Worm (Caenorhabditis elegans) whole organism, early embryonic: ENCODE data around the gene fbxa-54.

Source experiments
- B0310.2 ChIP-seq: sonication (generic microtip); optimal IDR thresholded peaks from 2 replicates; lab custom pipeline; 2016; ENCODE audit warnings: mild to moderate bottlenecking, missing genetic modification characterization, missing compliant biosample characterization
- F13C5.2 ChIP-seq: sonication (generic microtip); optimal IDR thresholded peaks from 2 replicates; lab custom pipeline; 2017; ENCODE audit warnings: mild to moderate bottlenecking, missing genetic modification characterization, inconsistent platforms, missing compliant biosample characterization
- aly-1 ChIP-seq: sonication (generic microtip); optimal IDR thresholded peaks from 2 replicates; lab custom pipeline; 2016; ENCODE audit warnings: missing genetic modification characterization, missing compliant biosample characterization
- ama-1 ChIP-seq: fragments of 150-350 bp; optimal IDR thresholded peaks from 2 replicates; lab custom pipeline; 2014
- ceh-13 ChIP-seq: fragments of 200-800 bp; sonication (Bioruptor generic); optimal IDR thresholded peaks from 2 replicates; lab custom pipeline; 2018; ENCODE audit warnings: mild to moderate bottlenecking, missing genetic modification characterization, missing compliant biosample characterization
- ceh-36 ChIP-seq: sonication (generic microtip); optimal IDR thresholded peaks from 2 replicates; lab custom pipeline; 2016; ENCODE audit warnings: missing genetic modification characterization, inconsistent platforms, missing compliant biosample characterization
- ets-7 ChIP-seq: sonication (generic microtip); optimal IDR thresholded peaks from 2 replicates; lab custom pipeline; 2016; ENCODE audit warnings: missing genotype, missing genetic modification characterization, missing compliant biosample characterization
- flt-1 ChIP-seq: fragments of 200-800 bp; sonication (Bioruptor generic); IDR thresholded peaks from 2 replicates; pipeline ENCODE4 v1.3.6; 2022; ENCODE audit warnings: missing genetic modification characterization, missing compliant biosample characterization
- hmbx-1 ChIP-seq: sonication (generic microtip); optimal IDR thresholded peaks from 2 replicates; lab custom pipeline; 2016; ENCODE audit warnings: mild to moderate bottlenecking, missing genetic modification characterization, missing compliant biosample characterization
- hmg-4 ChIP-seq: fragments of 200-800 bp; sonication (Bioruptor generic); optimal IDR thresholded peaks from 2 replicates; lab custom pipeline; 2018; ENCODE audit warnings: mild to moderate bottlenecking, missing genetic modification characterization, missing compliant biosample characterization
- hnd-1 ChIP-seq: sonication (generic microtip); optimal IDR thresholded peaks from 2 replicates; lab custom pipeline; 2016; ENCODE audit warnings: missing genetic modification characterization, missing compliant biosample characterization
- pes-1 ChIP-seq: fragments of 200-800 bp; sonication (Bioruptor generic); IDR thresholded peaks from 2 replicates; pipeline ENCODE4 v1.3.6; 2022; ENCODE audit warnings: missing genetic modification reagents, missing genetic modification characterization, missing compliant biosample characterization
- scrt-1 ChIP-seq: fragments of 200-800 bp; sonication (Bioruptor generic); IDR thresholded peaks from 2 replicates; pipeline ENCODE4 v1.3.6; 2022; ENCODE audit warnings: missing genetic modification characterization, missing compliant biosample characterization
- sea-1 ChIP-seq: fragments of 200-800 bp; sonication (Bioruptor generic); conservative IDR thresholded peaks from 2 replicates; pipeline ENCODE4 v1.3.6; 2022; ENCODE audit warnings: missing genetic modification characterization, missing compliant biosample characterization
- tbx-11 ChIP-seq: fragments of 200-800 bp; sonication (Bioruptor generic); IDR thresholded peaks from 2 replicates; pipeline ENCODE4 v1.3.6; 2022; ENCODE audit warnings: missing genetic modification characterization, missing compliant biosample characterization
- tbx-37 ChIP-seq: fragments of 200-800 bp; sonication (Bioruptor generic); conservative IDR thresholded peaks from 2 replicates; pipeline ENCODE4 v1.3.6; 2022; ENCODE audit warnings: missing genetic modification reagents, missing genetic modification characterization, missing compliant biosample characterization
- tra-4 ChIP-seq: sonication (generic microtip); optimal IDR thresholded peaks from 2 replicates; lab custom pipeline; 2017; ENCODE audit warnings: missing genetic modification characterization, missing compliant biosample characterization

The fbxa-54 gene

ce11 chrIII:926216-926615, 29.9 kb upstream of the fbxa-54 start, which contains the start of gene pef-1:
Gene pef-1, minus strand, starts transcription at chrIII:926316.
- TF ChIP-seq hnd-1 (tag; lab: Kevin White, UChicago) (no peak), pes-1 (GFP tag; lab: Robert Waterston, UW) (no peak), flt-1 (GFP tag; lab: Robert Waterston, UW) (no peak), scrt-1 (GFP tag; lab: Robert Waterston, UW) (no peak), tra-4 (no peak), hmbx-1 (tag; lab: Kevin White, UChicago) (no peak), tbx-37 (GFP tag; lab: Robert Waterston, UW) (no peak), tbx-11 (GFP tag; lab: Robert Waterston, UW) (no peak), aly-1 (tag; lab: Kevin White, UChicago) (no peak), ceh-13 (no peak), ceh-36 (no peak), ama-1 (lab: Kevin White, UChicago) (no peak), F13C5.2 (no peak), ets-7 (tag; lab: Kevin White, UChicago) (no peak), hmg-4 (no peak), B0310.2 (tag; lab: Kevin White, UChicago) (no peak)

- peak; percentile 94 for TF ChIP-seq hnd-1 (tag; lab: Kevin White, UChicago)
- TF ChIP-seq aly-1 (tag; lab: Kevin White, UChicago) = peak; percentile 84
- peak; percentile 90 for TF ChIP-seq hmbx-1 (tag; lab: Kevin White, UChicago)
- peak; percentile 85 for TF ChIP-seq ceh-36
- TF ChIP-seq ets-7 (tag; lab: Kevin White, UChicago) = peak; percentile 94
- peak; percentile 81 for TF ChIP-seq F13C5.2
- peak; percentile 32 for TF ChIP-seq tra-4
- TF ChIP-seq B0310.2 (tag; lab: Kevin White, UChicago) = peak; percentile 9
These were observed 24.7 kb upstream of the fbxa-54 start for ce11 chrIII:931405-931804.

- TF ChIP-seq pes-1 (GFP tag; lab: Robert Waterston, UW) (no peak), tbx-11 (GFP tag; lab: Robert Waterston, UW) (no peak), scrt-1 (GFP tag; lab: Robert Waterston, UW) (no peak), aly-1 (tag; lab: Kevin White, UChicago) (no peak), ets-7 (tag; lab: Kevin White, UChicago) (no peak), flt-1 (GFP tag; lab: Robert Waterston, UW) (no peak), sea-1 (GFP tag; lab: Robert Waterston, UW) (no peak)
These were observed 20.1 kb upstream of the fbxa-54 start, which contains the start of gene fbxa-55 for ce11 chrIII:936037-936507. Gene fbxa-55, minus strand, starts transcription at chrIII:936087.

- TF ChIP-seq flt-1 (GFP tag; lab: Robert Waterston, UW) = no peak
- no peak for TF ChIP-seq aly-1 (tag; lab: Kevin White, UChicago)
- no peak for TF ChIP-seq B0310.2 (tag; lab: Kevin White, UChicago)
- TF ChIP-seq hmbx-1 (tag; lab: Kevin White, UChicago) = no peak
- TF ChIP-seq hnd-1 (tag; lab: Kevin White, UChicago) = no peak
- no peak for TF ChIP-seq ets-7 (tag; lab: Kevin White, UChicago)
- no peak for TF ChIP-seq ceh-13
- no peak for TF ChIP-seq tra-4
- no peak for TF ChIP-seq scrt-1 (GFP tag; lab: Robert Waterston, UW)
- no peak for TF ChIP-seq F13C5.2
- no peak for TF ChIP-seq sea-1 (GFP tag; lab: Robert Waterston, UW)
- TF ChIP-seq pes-1 (GFP tag; lab: Robert Waterston, UW) = no peak
- TF ChIP-seq tbx-37 (GFP tag; lab: Robert Waterston, UW) = no peak
- no peak for TF ChIP-seq ceh-36
- TF ChIP-seq hmg-4 = no peak
- TF ChIP-seq tbx-11 (GFP tag; lab: Robert Waterston, UW) = no peak
These were observed 18.2 kb upstream of the fbxa-54 start, which contains the start of gene fbxa-56 for ce11 chrIII:937961-938360. Gene fbxa-56, minus strand, starts transcription at chrIII:938061.

ce11 chrIII:938569-938968, 17.6 kb upstream of the fbxa-54 start, which contains the start of gene fbxa-22:
Gene fbxa-22, plus strand, starts transcription at chrIII:938869.
- TF ChIP-seq scrt-1 (GFP tag; lab: Robert Waterston, UW) (no peak), aly-1 (tag; lab: Kevin White, UChicago) (no peak)

ce11 chrIII:941958-942357, 14.2 kb upstream of the fbxa-54 start:
- TF ChIP-seq tbx-37 (GFP tag; lab: Robert Waterston, UW) (no peak), ets-7 (tag; lab: Kevin White, UChicago) (no peak), ceh-36 (no peak), ceh-13 (no peak), B0310.2 (tag; lab: Kevin White, UChicago) (no peak), scrt-1 (GFP tag; lab: Robert Waterston, UW) (no peak), hnd-1 (tag; lab: Kevin White, UChicago) (no peak), F13C5.2 (no peak), tbx-11 (GFP tag; lab: Robert Waterston, UW) (no peak), hmbx-1 (tag; lab: Kevin White, UChicago) (no peak), tra-4 (no peak), aly-1 (tag; lab: Kevin White, UChicago) (no peak), flt-1 (GFP tag; lab: Robert Waterston, UW) (no peak)

ce11 chrIII:943426-943927, 12.7 kb upstream of the fbxa-54 start, which contains the start of gene fbxa-59:
Gene fbxa-59, minus strand, starts transcription at chrIII:943476.
- TF ChIP-seq hnd-1 (tag; lab: Kevin White, UChicago) (no peak), ets-7 (tag; lab: Kevin White, UChicago) (no peak), ceh-13 (no peak)

ce11 chrIII:946250-946725, 9.8 kb upstream of the fbxa-54 start, which contains the start of gene fbxa-60:
Gene fbxa-60, minus strand, starts transcription at chrIII:946300.
- no peak for TF ChIP-seq F13C5.2
- no peak for TF ChIP-seq tbx-37 (GFP tag; lab: Robert Waterston, UW)
- TF ChIP-seq scrt-1 (GFP tag; lab: Robert Waterston, UW) = no peak
- TF ChIP-seq flt-1 (GFP tag; lab: Robert Waterston, UW) = no peak
- no peak for TF ChIP-seq hnd-1 (tag; lab: Kevin White, UChicago)
- no peak for TF ChIP-seq ceh-36
- no peak for TF ChIP-seq B0310.2 (tag; lab: Kevin White, UChicago)
- no peak for TF ChIP-seq ceh-13
- no peak for TF ChIP-seq ets-7 (tag; lab: Kevin White, UChicago)
- no peak for TF ChIP-seq aly-1 (tag; lab: Kevin White, UChicago)
- no peak for TF ChIP-seq ama-1 (lab: Kevin White, UChicago)
- no peak for TF ChIP-seq tra-4
- TF ChIP-seq pes-1 (GFP tag; lab: Robert Waterston, UW) = no peak
- no peak for TF ChIP-seq hmg-4
